Worm (Caenorhabditis elegans): ENCODE data around the gene swt-7.
A peak's percentile ranks its signal among the peaks of the same experiment; 100 is the strongest.

The swt-7 gene

ce11 chrV:5064761-5065421, 34.3 kb upstream of the swt-7 start, which contains the start of gene mlk-1 (continued):
- TF ChIP-seq mxl-3 (GFP tag; optimal IDR thresholded peaks at IDR 0.05), result peak; percentile 41
- no peak for TF ChIP-seq Y105C5A.15 (GFP tag; IDR thresholded peaks at IDR 0.05)
- peak; percentile 12 for TF ChIP-seq spr-1 (tag; optimal IDR thresholded peaks at IDR 0.05)
- TF ChIP-seq nhr-42 (GFP tag; IDR thresholded peaks at IDR 0.05), result no peak
- TF ChIP-seq F44E2.7 (GFP tag; IDR thresholded peaks at IDR 0.05), result no peak
- TF ChIP-seq mdl-1 (tag; optimal IDR thresholded peaks at IDR 0.05), result peak in 1 of 2 experiments; percentile 95
- peak; percentile 62 for TF ChIP-seq dve-1 (tag; optimal IDR thresholded peaks at IDR 0.05; ENCODE audit: insufficient read depth)
- TF ChIP-seq dmd-6 (GFP tag; IDR thresholded peaks at IDR 0.05), result peak; percentile 70
- TF ChIP-seq F37D6.2 (tag; optimal IDR thresholded peaks at IDR 0.05), result peak; percentile 32
- TF ChIP-seq nhr-48 (tag; optimal IDR thresholded peaks at IDR 0.05), result peak; percentile 43
- peak; percentile 46; the same call in 1 of the 2 replicates for TF ChIP-seq set-16 (GFP tag; IDR thresholded peaks at IDR 0.05)
- TF ChIP-seq Y75B8A.6 (GFP tag; IDR thresholded peaks at IDR 0.05), result no peak
- peak in 1 of 2 experiments; percentile 64 for TF ChIP-seq hif-1 (tag; optimal IDR thresholded peaks at IDR 0.05)
- no peak for TF ChIP-seq ZK337.2 (GFP tag; IDR thresholded peaks at IDR 0.05)
- TF ChIP-seq unc-62 (GFP tag; optimal IDR thresholded peaks at IDR 0.05 in 1 of 2), result peak in 1 of 2 experiments; percentile 99
- no peak for TF ChIP-seq unc-62 (tag; optimal IDR thresholded peaks at IDR 0.05)
- TF ChIP-seq mep-1 (tag; optimal IDR thresholded peaks at IDR 0.05), result peak; percentile 75
- TF ChIP-seq pqm-1 (tag; optimal IDR thresholded peaks at IDR 0.05), result peak; percentile 26
- TF ChIP-seq nhr-25 (tag; optimal IDR thresholded peaks at IDR 0.05; ENCODE audit: borderline replicate concordance, insufficient read depth), result peak; percentile 60

DNA sequence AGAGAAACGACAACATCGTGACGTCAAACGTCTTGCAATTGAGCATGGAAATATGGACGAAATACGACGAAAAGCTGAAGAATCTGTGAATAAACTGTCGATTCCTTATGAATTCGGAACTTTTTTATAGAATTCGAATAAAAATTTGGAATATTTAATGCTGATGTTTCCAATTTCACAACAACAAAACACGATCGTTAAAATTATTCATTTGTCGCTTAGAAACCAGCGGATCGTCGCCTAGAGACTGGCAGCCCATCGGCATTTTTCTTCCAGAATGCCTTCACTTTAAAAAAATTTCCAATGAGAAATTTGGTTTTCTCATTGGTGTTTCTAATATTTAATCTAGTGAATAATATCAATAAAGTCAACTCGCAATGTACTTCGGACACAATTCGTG, 22.7 kb upstream of the swt-7 start, which contains the start of gene cwp-4:
cwp-4 (plus strand) TSS at position 301 of the 400 bp plus-strand sequence.
- TF ChIP-seq gei-8 (GFP tag; optimal IDR thresholded peaks at IDR 0.05) (no peak), ctbp-1 (GFP tag; IDR thresholded peaks at IDR 0.05) (no peak), nhr-77 (tag; optimal IDR thresholded peaks at IDR 0.05) (no peak), lim-7 (GFP tag; IDR thresholded peaks at IDR 0.05) (no peak), ZK337.2 (GFP tag; IDR thresholded peaks at IDR 0.05) (no peak), F37D6.2 (tag; optimal IDR thresholded peaks at IDR 0.05) (no peak), ceh-82 (tag; optimal IDR thresholded peaks at IDR 0.05) (no peak), dmd-6 (GFP tag; IDR thresholded peaks at IDR 0.05) (no peak)

DNA sequence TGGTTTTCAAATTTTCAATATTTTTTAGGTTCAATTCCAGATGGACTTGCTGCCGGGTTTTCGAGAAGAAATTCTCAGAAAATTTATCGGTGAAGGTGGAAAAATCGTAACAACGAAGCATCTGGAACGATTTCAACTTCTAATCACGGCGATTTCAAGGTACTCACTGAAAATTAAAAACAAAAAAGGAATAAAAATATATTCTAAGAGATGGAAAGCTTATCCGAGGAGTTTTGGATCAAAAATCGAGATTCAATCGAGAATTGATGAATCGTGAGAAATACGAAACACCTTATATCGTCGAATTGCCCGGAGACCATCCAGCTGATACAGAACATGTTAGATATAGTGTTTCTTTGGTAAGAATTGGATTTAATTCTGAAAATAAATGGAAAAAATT, 21.6 kb upstream of the swt-7 start, which contains the start of gene K11D12.12:
K11D12.12 (plus strand) TSS at position 29 of the 400 bp plus-strand sequence.
- TF ChIP-seq D1046.2 (GFP tag; IDR thresholded peaks at IDR 0.05), result no peak
- no peak for TF ChIP-seq F49E8.2 (tag; optimal IDR thresholded peaks at IDR 0.05; ENCODE audit: borderline replicate concordance)
- TF ChIP-seq F37D6.2 (tag; optimal IDR thresholded peaks at IDR 0.05), result no peak
- TF ChIP-seq madf-9 (GFP tag; conservative IDR thresholded peaks at IDR 0.05), result no peak

- TF ChIP-seq T26A8.4 (GFP tag; IDR thresholded peaks at IDR 0.05) (0 out of 2 replicates have a peak, but pooled peaks have one; percentile 42), egl-43 (GFP tag; IDR thresholded peaks at IDR 0.05) (peak; percentile 44; the same call in 1 of the 2 replicates), nhr-237 (tag; optimal IDR thresholded peaks at IDR 0.05) (no peak), F26F4.8 (GFP tag; conservative IDR thresholded peaks at IDR 0.05) (no peak), nhr-76 (tag; optimal IDR thresholded peaks at IDR 0.05) (no peak), snpc-4 (tag; optimal IDR thresholded peaks at IDR 0.05) (no peak), nhr-28 (tag; optimal IDR thresholded peaks at IDR 0.05) (no peak), rbr-2 (tag; optimal IDR thresholded peaks at IDR 0.05) (no peak), zag-1 (tag; optimal IDR thresholded peaks at IDR 0.05) (no peak), lin-1 (GFP tag; IDR thresholded peaks at IDR 0.05) (no peak), ces-1 (GFP tag; optimal IDR thresholded peaks at IDR 0.05) (no peak), ZK337.2 (GFP tag; IDR thresholded peaks at IDR 0.05) (0 out of 2 replicates have a peak, but pooled peaks have one; percentile 53), cey-2 (tag; optimal IDR thresholded peaks at IDR 0.05; ENCODE audit: borderline replicate concordance, insufficient read depth) (no peak), mdl-1 (tag; optimal IDR thresholded peaks at IDR 0.05) (no peak), pqm-1 (tag; optimal IDR thresholded peaks at IDR 0.05) (no peak), lin-29 (GFP tag; IDR thresholded peaks at IDR 0.05) (no peak), pha-4 (GFP tag; IDR thresholded peaks at IDR 0.05) (no peak), pha-4 (tag; optimal IDR thresholded peaks at IDR 0.05) (no peak), spr-3 (GFP tag; optimal IDR thresholded peaks at IDR 0.05) (peak; percentile 50), D1046.2 (GFP tag; IDR thresholded peaks at IDR 0.05) (no peak), ztf-11 (tag; optimal IDR thresholded peaks at IDR 0.05) (no peak), ctbp-1 (GFP tag; IDR thresholded peaks at IDR 0.05) (no peak)
These were observed 19.5 kb upstream of the swt-7 start for ce11 chrV:5050073-5050599.

Data from whole organism, L4 larva.